Worm (Caenorhabditis elegans) whole organism, midembryonic: ENCODE results near the gene ugt-10.

Experiments used
- T22C8.4 ChIP-seq: fragments of 200-800 bp; sonication (Bioruptor generic); IDR thresholded peaks from 2 replicates; pipeline ENCODE4 v1.3.6; 2022; ENCODE audit warnings: missing genetic modification characterization, missing compliant biosample characterization
- cog-1 ChIP-seq: sonication (generic microtip); optimal IDR thresholded peaks from 2 replicates; lab custom pipeline; 2016; ENCODE audit warnings: missing genetic modification characterization, missing compliant biosample characterization
- flt-1 ChIP-seq: fragments of 200-800 bp; sonication (Bioruptor generic); IDR thresholded peaks from 2 replicates; pipeline ENCODE4 v1.3.6; 2022; ENCODE audit warnings: missing genetic modification characterization, missing compliant biosample characterization
- klf-2 ChIP-seq: fragments of 200-800 bp; sonication (Bioruptor generic); conservative IDR thresholded peaks from 2 replicates; pipeline ENCODE4 v1.3.6; 2022; ENCODE audit warnings: missing genetic modification reagents, missing genetic modification characterization, missing compliant biosample characterization
- med-1 ChIP-seq: sonication (generic microtip); optimal IDR thresholded peaks from 2 replicates; lab custom pipeline; 2017; ENCODE audit warnings: missing genetic modification characterization, mild to moderate bottlenecking, missing compliant biosample characterization, antibody characterized with exemption, missing genetic modification reagents; ENCODE audit not compliant: insufficient read depth
- ref-1 ChIP-seq: fragments of 200-800 bp; sonication (Bioruptor generic); conservative IDR thresholded peaks from 2 replicates; pipeline ENCODE4 v1.3.6; 2022; ENCODE audit warnings: missing genetic modification reagents, missing genetic modification characterization, missing compliant biosample characterization
- tab-1 ChIP-seq: fragments of 200-800 bp; sonication (Bioruptor generic); IDR thresholded peaks from 2 replicates; pipeline ENCODE4 v1.3.6; 2022; ENCODE audit warnings: missing genetic modification characterization, missing compliant biosample characterization
- ztf-23 ChIP-seq: fragments of 200-800 bp; sonication (Bioruptor generic); IDR thresholded peaks from 2 replicates; pipeline ENCODE4 v1.3.6; 2022; ENCODE audit warnings: missing genetic modification reagents, missing genetic modification characterization, missing compliant biosample characterization
- ztf-29 ChIP-seq: fragments of 200-800 bp; sonication (Bioruptor generic); IDR thresholded peaks from 2 replicates; pipeline ENCODE4 v1.3.6; 2022; ENCODE audit warnings: missing genetic modification reagents, missing genetic modification characterization, missing compliant biosample characterization

ce11 chrV:4948635-4949034, 48.7 kb upstream of the ugt-10 start, which contains the start of gene str-209:
- TF ChIP-seq ztf-23 (GFP tag; lab: Robert Waterston, UW) (no peak), flt-1 (GFP tag; lab: Robert Waterston, UW) (no peak), T22C8.4 (GFP tag; lab: Robert Waterston, UW) (no peak), ref-1 (GFP tag; lab: Robert Waterston, UW) (no peak), klf-2 (GFP tag; lab: Robert Waterston, UW) (no peak), tab-1 (GFP tag; lab: Robert Waterston, UW) (no peak), med-1 (GFP tag; lab: Kevin White, UChicago) (no peak), ztf-29 (GFP tag; lab: Robert Waterston, UW) (no peak), cog-1 (tag; lab: Kevin White, UChicago) (no peak)
